Fruit fly (Drosophila melanogaster): ENCODE data around the gene smp-30.

Gene smp-30

dm6 chr3R:14798626-14799258 is 47.7 kb upstream of the smp-30 start, which contains the start of gene CG14856 (continued):
- TF ChIP-seq Trl (optimal IDR thresholded peaks at IDR 0.05): peak; percentile 33 to 46
- TF ChIP-seq Trl (GFP tag; optimal IDR thresholded peaks at IDR 0.05): no peak
- TF ChIP-seq Atf-2 (GFP tag; optimal IDR thresholded peaks at IDR 0.05): no peak
- TF ChIP-seq H2.0 (GFP tag; IDR thresholded peaks at IDR 0.05): no peak
- no peak for TF ChIP-seq CG1792 (GFP tag; optimal IDR thresholded peaks at IDR 0.05)
- TF ChIP-seq E2f2 (GFP tag; IDR thresholded peaks at IDR 0.05): no peak
- no peak; the same call in 1 of the 2 replicates for TF ChIP-seq Adf1 (GFP tag; IDR thresholded peaks at IDR 0.05)
- TF ChIP-seq hb (GFP tag; IDR thresholded peaks at IDR 0.05; ENCODE audit: partially characterized antibody): no peak
- no peak for TF ChIP-seq CHES-1-like (GFP tag; optimal IDR thresholded peaks at IDR 0.05)
- TF ChIP-seq CG32772 (GFP tag; IDR thresholded peaks at IDR 0.05): no peak
- 0 out of 2 replicates have a peak, but pooled peaks have one; percentile 40 for TF ChIP-seq sob (GFP tag; IDR thresholded peaks at IDR 0.05)
- TF ChIP-seq YL-1 (GFP tag; optimal IDR thresholded peaks at IDR 0.05): no peak
- peak; percentile 61 for TF ChIP-seq sug (tag; optimal IDR thresholded peaks at IDR 0.05)
- 0 out of 2 replicates have a peak, but pooled peaks have one; percentile 21 for TF ChIP-seq Scr (GFP tag; IDR thresholded peaks at IDR 0.05; ENCODE audit: partially characterized antibody)
- TF ChIP-seq CG11456 (GFP tag; IDR thresholded peaks at IDR 0.05): peak; percentile 6; the same call in 1 of the 3 replicates
- no peak for TF ChIP-seq CG3726 (GFP tag; IDR thresholded peaks at IDR 0.05)
- no peak for TF ChIP-seq shn (GFP tag; optimal IDR thresholded peaks at IDR 0.05)
- no peak for TF ChIP-seq CG11695 (GFP tag; IDR thresholded peaks at IDR 0.05)
- TF ChIP-seq Pdp1 (GFP tag; optimal IDR thresholded peaks at IDR 0.05): peak in 1 of 2 experiments; percentile 50
- TF ChIP-seq CG34376 (GFP tag; optimal IDR thresholded peaks at IDR 0.05): peak; percentile 65
- TF ChIP-seq HLH54F (GFP tag; optimal IDR thresholded peaks at IDR 0.05): no peak
- TF ChIP-seq caup (GFP tag; optimal IDR thresholded peaks at IDR 0.05; ENCODE audit: severe bottlenecking): no peak
- TF ChIP-seq Rfx (GFP tag; IDR thresholded peaks at IDR 0.05): peak; percentile 26; the same call in 1 of the 2 replicates
- no peak for TF ChIP-seq crol (GFP tag; IDR thresholded peaks at IDR 0.05)
- no peak for TF ChIP-seq ewg (GFP tag; optimal IDR thresholded peaks at IDR 0.05)
- TF ChIP-seq otp (GFP tag; IDR thresholded peaks at IDR 0.05): 0 out of 3 replicates have a peak, but pooled peaks have one; percentile 25
- TF ChIP-seq CG3163 (GFP tag; optimal IDR thresholded peaks at IDR 0.05): peak; percentile 72
- 0 out of 2 replicates have a peak, but pooled peaks have one; percentile 31 for TF ChIP-seq sna (GFP tag; IDR thresholded peaks at IDR 0.05; ENCODE audit: partially characterized antibody)
- no peak for TF ChIP-seq Nf-YA (GFP tag; IDR thresholded peaks at IDR 0.05)
- peak; percentile 86 for TF ChIP-seq exex (tag; optimal IDR thresholded peaks at IDR 0.05)
- TF ChIP-seq CG6791 (GFP tag; IDR thresholded peaks at IDR 0.05; ENCODE audit: partially characterized antibody): 0 out of 3 replicates have a peak, but pooled peaks have one; percentile 30
- TF ChIP-seq CG13624 (GFP tag; optimal IDR thresholded peaks at IDR 0.05): no peak
- TF ChIP-seq zfh2 (GFP tag; optimal IDR thresholded peaks at IDR 0.05): no peak
- peak; percentile 14 for TF ChIP-seq kni (GFP tag; optimal IDR thresholded peaks at IDR 0.05)
- no peak for TF ChIP-seq CG10267 (tag; optimal IDR thresholded peaks at IDR 0.05)
- no peak for TF ChIP-seq CG31441 (GFP tag; IDR thresholded peaks at IDR 0.05)
- TF ChIP-seq Dref (GFP tag; IDR thresholded peaks at IDR 0.05): no peak
- TF ChIP-seq ftz-f1 (GFP tag; optimal IDR thresholded peaks at IDR 0.05): peak; percentile 74
- TF ChIP-seq Opbp (GFP tag; IDR thresholded peaks at IDR 0.05; ENCODE audit: partially characterized antibody): peak; percentile 48; the same call in 1 of the 3 replicates
- peak; percentile 54; the same call in 1 of the 3 replicates for TF ChIP-seq sr (GFP tag; IDR thresholded peaks at IDR 0.05)
- peak; percentile 76 for TF ChIP-seq Med (GFP tag)
- no peak for TF ChIP-seq Mes4 (GFP tag; optimal IDR thresholded peaks at IDR 0.05)
- TF ChIP-seq lab (GFP tag; optimal IDR thresholded peaks at IDR 0.05): peak; percentile 22
- TF ChIP-seq CG8478 (optimal IDR thresholded peaks at IDR 0.05): peak; percentile 68
- no peak for TF ChIP-seq nau (GFP tag; optimal IDR thresholded peaks at IDR 0.05)
- no peak for TF ChIP-seq Sin3A (optimal IDR thresholded peaks at IDR 0.05)
- TF ChIP-seq ro (GFP tag; IDR thresholded peaks at IDR 0.05): no peak
- TF ChIP-seq CG7839 (tag; optimal IDR thresholded peaks at IDR 0.05): no peak
- TF ChIP-seq vvl (GFP tag; IDR thresholded peaks at IDR 0.05): peak; percentile 18
- TF ChIP-seq CG10543 (GFP tag; optimal IDR thresholded peaks at IDR 0.05): peak; percentile 60
- TF ChIP-seq Antp (GFP tag; optimal IDR thresholded peaks at IDR 0.05): no peak

Data from whole organism, embryonic.